Worm (Caenorhabditis elegans) whole organism, late embryonic: ENCODE measurements around the gene cutl-1.

Source experiments
- elt-2 ChIP-seq: sonication (generic microtip); optimal IDR thresholded peaks from 2 replicates; lab custom pipeline; 2016; ENCODE audit warnings: missing genetic modification reagents, missing genetic modification characterization, missing compliant biosample characterization
- hlh-30 ChIP-seq: sonication (generic microtip); optimal IDR thresholded peaks from 2 replicates; lab custom pipeline; 2017; ENCODE audit warnings: antibody characterized with exemption, missing genetic modification characterization, missing compliant biosample characterization; ENCODE audit not compliant: insufficient read depth
- lin-11 ChIP-seq: fragments of 200-800 bp; sonication (Bioruptor generic); optimal IDR thresholded peaks from 2 replicates; lab custom pipeline; 2018; ENCODE audit warnings: mild to moderate bottlenecking, missing genetic modification characterization, missing compliant biosample characterization
- pag-3 ChIP-seq: sonication (generic microtip); optimal IDR thresholded peaks from 2 replicates; lab custom pipeline; 2016; ENCODE audit warnings: missing compliant biosample characterization, missing genetic modification characterization, borderline replicate concordance
- pax-1 ChIP-seq: fragments of 150-350 bp; optimal IDR thresholded peaks from 2 replicates; lab custom pipeline; 2014; ENCODE audit warnings: missing biosample characterization, missing genetic modification characterization
- unc-3 ChIP-seq, 2 experiments: fragments of 200-800 bp in 1 of 2; sonication (Bioruptor generic) in 1 of 2; sonication (generic microtip) in 1 of 2; conservative IDR thresholded peaks in 1 of 2; optimal IDR thresholded peaks in 1 of 2; 2 replicates each; pipeline versions ENCODE4 v1.3.6 to Lab custom; 2016 to 2022; ENCODE audit warnings: missing compliant biosample characterization in 2 of 2, missing genetic modification characterization in 2 of 2, missing genetic modification reagents in 1 of 2

The cutl-1 gene

ce11 chrV:13357652-13358281 lies 48.1 kb downstream of the cutl-1 start, which contains the start of gene F32H5.1:
Gene F32H5.1 (minus strand): TSS chrV:13358037.
- TF ChIP-seq elt-2 (tag; lab: Kevin White, UChicago) (peak; percentile 19), pag-3 (tag; lab: Kevin White, UChicago) (no peak)

DNA sequence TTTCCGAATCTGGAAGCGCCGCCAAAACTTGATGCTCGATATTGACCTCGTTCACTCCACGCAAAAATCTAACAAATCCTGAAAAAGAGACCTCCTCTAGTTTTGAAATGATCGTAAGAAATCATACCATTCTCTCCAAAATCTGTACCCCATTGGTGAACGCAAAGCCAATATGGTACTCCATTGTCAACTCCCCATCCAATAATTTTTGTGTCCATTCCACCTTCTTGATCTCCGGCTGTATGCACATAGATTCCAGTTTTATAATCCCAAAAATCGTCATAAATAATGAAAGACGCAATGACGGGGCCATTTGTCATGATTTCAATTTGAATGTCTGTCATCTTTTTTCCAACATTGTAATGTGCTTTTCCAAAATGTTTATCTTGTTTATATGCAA lies 49.7 kb downstream of the cutl-1 start:
- no peak for TF ChIP-seq hlh-30 (tag; lab: Kevin White, UChicago)
- no peak for TF ChIP-seq pax-1
- no peak for TF ChIP-seq unc-3 (GFP tag; conservative IDR thresholded peaks at IDR 0.05; lab: Robert Waterston, UW)
- TF ChIP-seq unc-3 (tag; optimal IDR thresholded peaks at IDR 0.05; lab: Kevin White, UChicago), result no peak
- TF ChIP-seq lin-11 (tag; lab: Kevin White, UChicago), result no peak
